Worm (Caenorhabditis elegans) whole organism, L4 larva: Measurements from ENCODE around the gene F11C7.6.

Experiments used
- F37D6.2 ChIP-seq: sonication (generic microtip); optimal IDR thresholded peaks from 2 replicates; lab custom pipeline; 2016; ENCODE audit warnings: mild to moderate bottlenecking, missing genetic modification characterization, missing compliant biosample characterization
- Y105C5A.15 ChIP-seq: fragments of 200-800 bp; sonication (Bioruptor generic); IDR thresholded peaks from 2 replicates; pipeline ENCODE4 v1.3.6; 2022; ENCODE audit warnings: missing genetic modification characterization, missing compliant biosample characterization
- Y48G9A.11 ChIP-seq: fragments of 200-800 bp; sonication (Bioruptor generic); IDR thresholded peaks from 2 replicates; pipeline ENCODE4 v1.3.6; 2022; ENCODE audit warnings: missing genetic modification reagents, missing genetic modification characterization, missing compliant biosample characterization
- ZK546.5 ChIP-seq, 2 experiments: sonication (generic microtip); optimal IDR thresholded peaks; 2 replicates each; lab custom pipeline; 2017; ENCODE audit warnings: missing biosample characterization in 2 of 2, missing genetic modification characterization in 2 of 2
- aha-1 ChIP-seq: fragments of 150-350 bp; peaks from one replicate; lab custom pipeline; 2014; ENCODE audit warnings: missing biosample characterization, missing genetic modification characterization
- ama-1 ChIP-seq: fragments of 150-350 bp; optimal IDR thresholded peaks from 2 replicates; lab custom pipeline; 2014; ENCODE audit warnings: inconsistent platforms, mixed read lengths
- ceh-28 ChIP-seq: fragments of 150-350 bp; optimal IDR thresholded peaks from 2 replicates; lab custom pipeline; 2014; ENCODE audit warnings: missing biosample characterization, missing genetic modification reagents, missing genetic modification characterization
- ces-1 ChIP-seq: fragments of 150-350 bp; sonication (generic microtip); optimal IDR thresholded peaks from 4 replicates; lab custom pipeline; 2014; ENCODE audit warnings: missing biosample characterization, missing genetic modification reagents, missing genetic modification characterization
- cey-2 ChIP-seq: sonication (generic microtip); optimal IDR thresholded peaks from 3 replicates; lab custom pipeline; 2017; ENCODE audit warnings: missing genetic modification characterization, mild to moderate bottlenecking, missing compliant biosample characterization, antibody characterized with exemption, borderline replicate concordance; ENCODE audit not compliant: insufficient read depth
- daf-12 ChIP-seq: fragments of 150-350 bp; optimal IDR thresholded peaks from 2 replicates; lab custom pipeline; 2014; ENCODE audit warnings: missing biosample characterization, missing genetic modification reagents, missing genetic modification characterization
- daf-16 ChIP-seq, 3 experiments: sonication (generic microtip); optimal IDR thresholded peaks; 2 replicates each; lab custom pipeline; 2016 to 2017; ENCODE audit warnings: missing genetic modification characterization in 3 of 3, missing genetic modification reagents in 3 of 3, mild to moderate bottlenecking in 2 of 3, missing compliant biosample characterization in 2 of 3, missing biosample characterization in 1 of 3, moderate library complexity in 1 of 3
- daf-8 ChIP-seq: fragments of 200-800 bp; sonication (Bioruptor generic); IDR thresholded peaks from 2 replicates; pipeline ENCODE4 v1.3.6; 2022; ENCODE audit warnings: missing genetic modification characterization, missing compliant biosample characterization
- dmd-6 ChIP-seq: fragments of 200-800 bp; sonication (Bioruptor generic); IDR thresholded peaks from 2 replicates; pipeline ENCODE4 v1.3.6; 2022; ENCODE audit warnings: missing genetic modification reagents, missing genetic modification characterization, missing compliant biosample characterization
- dmd-9 ChIP-seq: fragments of 200-800 bp; sonication (Bioruptor generic); IDR thresholded peaks from 2 replicates; pipeline ENCODE4 v1.3.6; 2022; ENCODE audit warnings: missing genetic modification reagents, missing genetic modification characterization, missing compliant biosample characterization
- dve-1 ChIP-seq: sonication (generic microtip); optimal IDR thresholded peaks from 2 replicates; lab custom pipeline; 2017; ENCODE audit warnings: antibody characterized with exemption, mild to moderate bottlenecking, missing genetic modification characterization, missing compliant biosample characterization; ENCODE audit not compliant: insufficient read depth
- egl-43 ChIP-seq: fragments of 200-800 bp; sonication (Bioruptor generic); IDR thresholded peaks from 2 replicates; pipeline ENCODE4 v1.3.6; 2022; ENCODE audit warnings: missing genetic modification reagents, missing genetic modification characterization, missing compliant biosample characterization
- fkh-10 ChIP-seq: fragments of 150-350 bp; optimal IDR thresholded peaks from 2 replicates; lab custom pipeline; 2014; ENCODE audit warnings: missing biosample characterization, missing genetic modification reagents, missing genetic modification characterization
- hlh-11 ChIP-seq: fragments of 200-800 bp; sonication (Bioruptor generic); optimal IDR thresholded peaks from 2 replicates; lab custom pipeline; 2018; ENCODE audit warnings: mild to moderate bottlenecking, missing genetic modification characterization, missing compliant biosample characterization
- hlh-30 ChIP-seq: sonication (generic microtip); optimal IDR thresholded peaks from 2 replicates; lab custom pipeline; 2017; ENCODE audit warnings: antibody characterized with exemption, mild to moderate bottlenecking, missing genetic modification characterization, missing compliant biosample characterization; ENCODE audit not compliant: insufficient read depth
- jun-1 ChIP-seq: fragments of 150-350 bp; optimal IDR thresholded peaks from 2 replicates; lab custom pipeline; 2014; ENCODE audit warnings: missing biosample characterization, missing genetic modification reagents, missing genetic modification characterization
- lin-13 ChIP-seq: fragments of 150-350 bp; optimal IDR thresholded peaks from 2 replicates; lab custom pipeline; 2014; ENCODE audit warnings: missing biosample characterization, missing genetic modification reagents, missing genetic modification characterization
- lin-38 ChIP-seq: fragments of 200-800 bp; sonication (Bioruptor generic); IDR thresholded peaks from 2 replicates; pipeline ENCODE4 v1.3.6; 2022; ENCODE audit warnings: missing genetic modification reagents, missing genetic modification characterization, missing compliant biosample characterization
- lin-39 ChIP-seq: fragments of 150-350 bp; optimal IDR thresholded peaks from 2 replicates; lab custom pipeline; 2014; ENCODE audit warnings: missing biosample characterization, missing genetic modification reagents, missing genetic modification characterization
- madf-5 ChIP-seq, 2 experiments: fragments of 200-800 bp; sonication (Bioruptor generic); IDR thresholded peaks; 2 replicates each; pipeline ENCODE4 v1.3.6; 2022; ENCODE audit warnings: missing compliant biosample characterization in 2 of 2, missing genetic modification characterization in 2 of 2
- mes-2 ChIP-seq: sonication (generic microtip); optimal IDR thresholded peaks from 2 replicates; lab custom pipeline; 2016; ENCODE audit warnings: missing genotype, mild to moderate bottlenecking, missing genetic modification characterization, missing compliant biosample characterization; ENCODE audit not compliant: poor library complexity, severe bottlenecking
- nhr-111 ChIP-seq: fragments of 200-800 bp; sonication (Bioruptor generic); optimal IDR thresholded peaks from 2 replicates; lab custom pipeline; 2018; ENCODE audit warnings: mild to moderate bottlenecking, missing genetic modification characterization, missing compliant biosample characterization
- nhr-25 ChIP-seq: sonication (generic microtip); optimal IDR thresholded peaks from 2 replicates; lab custom pipeline; 2017; ENCODE audit warnings: missing genetic modification characterization, mild to moderate bottlenecking, missing compliant biosample characterization, antibody characterized with exemption, moderate library complexity, borderline replicate concordance; ENCODE audit not compliant: insufficient read depth
- nhr-28 ChIP-seq: fragments of 150-350 bp; optimal IDR thresholded peaks from 2 replicates; lab custom pipeline; 2014; ENCODE audit warnings: missing biosample characterization, missing genetic modification characterization
- pha-4 ChIP-seq, 2 experiments: fragments of 150-350 bp in 1 of 2; fragments of 200-800 bp in 1 of 2; sonication (Bioruptor generic) in 1 of 2; IDR thresholded peaks in 1 of 2; optimal IDR thresholded peaks in 1 of 2; 2 replicates each; pipeline versions ENCODE4 v1.3.6 to Lab custom; 2014 to 2022; ENCODE audit warnings: missing genetic modification characterization in 2 of 2, missing genetic modification reagents in 2 of 2, missing biosample characterization in 1 of 2, missing compliant biosample characterization in 1 of 2
- php-3 ChIP-seq: fragments of 200-800 bp; sonication (Bioruptor generic); IDR thresholded peaks from 2 replicates; pipeline ENCODE4 v1.3.6; 2022; ENCODE audit warnings: missing genetic modification reagents, missing genetic modification characterization, missing compliant biosample characterization
- snpc-4 ChIP-seq: fragments of 150-350 bp; optimal IDR thresholded peaks from 2 replicates; lab custom pipeline; 2014; ENCODE audit warnings: missing biosample characterization, missing genetic modification characterization
- spr-3 ChIP-seq: fragments of 200-800 bp; sonication (Bioruptor generic); optimal IDR thresholded peaks from 2 replicates; lab custom pipeline; 2018; ENCODE audit warnings: mild to moderate bottlenecking, missing genetic modification characterization, missing compliant biosample characterization
- unc-130 ChIP-seq: sonication (generic microtip); optimal IDR thresholded peaks from 2 replicates; lab custom pipeline; 2016; ENCODE audit warnings: missing genetic modification reagents, missing genetic modification characterization, missing compliant biosample characterization
- unc-39 ChIP-seq: sonication (generic microtip); optimal IDR thresholded peaks from 2 replicates; lab custom pipeline; 2017; ENCODE audit warnings: missing biosample characterization, missing genetic modification characterization
- unc-62 ChIP-seq, 3 experiments: fragments of 150-350 bp in 1 of 3; sonication (generic microtip); optimal IDR thresholded peaks in 2 of 3; peaks in 1 of 3; 1 replicate in 1 of 3; 2 replicates in 2 of 3; lab custom pipeline; 2014 to 2017; ENCODE audit warnings: missing biosample characterization in 3 of 3, missing genetic modification characterization in 3 of 3, missing genetic modification reagents in 3 of 3, missing genotype in 1 of 3
- zfp-2 ChIP-seq: sonication (generic microtip); optimal IDR thresholded peaks from 2 replicates; lab custom pipeline; 2016; ENCODE audit warnings: mild to moderate bottlenecking, missing genetic modification characterization, missing compliant biosample characterization
- ztf-7 ChIP-seq: fragments of 150-350 bp; optimal IDR thresholded peaks from 2 replicates; lab custom pipeline; 2014; ENCODE audit warnings: missing biosample characterization, missing genetic modification characterization

Gene F11C7.6

DNA sequence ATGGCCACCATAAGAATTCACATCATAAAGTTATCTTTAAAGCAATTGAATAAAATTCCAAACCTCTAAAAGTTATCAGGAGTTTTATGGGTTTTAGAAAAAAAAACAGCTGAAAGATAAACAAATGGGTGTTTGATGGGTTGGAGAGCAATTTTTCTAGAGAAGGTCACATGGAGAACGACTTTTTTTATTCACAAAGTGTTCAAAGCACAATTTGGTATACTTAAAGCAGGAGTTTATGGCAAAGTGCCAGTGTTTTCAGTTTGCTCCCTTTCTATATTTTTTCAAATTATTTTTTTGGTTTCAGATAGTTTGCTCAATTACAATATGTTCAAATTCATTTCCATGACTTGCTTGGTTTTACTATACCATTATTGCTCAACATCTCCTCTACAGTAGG, at the start of gene F11C7.6:
TSS of gene F11C7.6 (plus strand) at position 301 of the 400 bp plus-strand sequence.
- TF ChIP-seq unc-62 (GFP tag; optimal IDR thresholded peaks at IDR 0.05 in 1 of 2; lab: Kevin White, UChicago) (peak in 1 of 2 experiments; percentile 49), unc-62 (tag; optimal IDR thresholded peaks at IDR 0.05; lab: Kevin White, UChicago) (no peak), ama-1 (no peak), ztf-7 (tag; lab: Kevin White, UChicago) (no peak), dve-1 (tag; lab: Kevin White, UChicago) (peak; percentile 36), php-3 (peak; percentile 42; the same call in 1 of the 2 replicates)
- TF ChIP-seq, all 104 proteins: peak for 3

DNA sequence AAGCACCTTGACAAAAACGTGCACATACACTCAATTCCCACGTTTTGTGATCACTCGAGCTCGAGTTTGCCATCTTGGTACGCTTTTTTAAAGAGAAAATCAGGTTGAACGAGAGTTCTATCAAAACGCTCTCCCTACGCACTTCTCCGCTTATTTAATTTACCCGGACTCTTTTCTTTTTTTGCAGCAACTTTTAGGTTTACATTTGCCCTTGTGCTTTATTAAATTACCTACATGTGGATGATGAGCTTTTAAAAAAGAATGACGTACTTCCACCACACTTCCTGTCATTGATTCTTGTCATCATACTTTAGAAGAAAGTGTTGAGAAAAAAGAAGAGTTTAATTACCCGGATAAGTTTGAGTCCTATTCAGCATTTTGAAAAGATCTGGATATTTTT, 49.3 kb upstream of the F11C7.6 start:
- peak; percentile 19 for TF ChIP-seq aha-1
- TF ChIP-seq ces-1 (GFP tag; lab: Kevin White, UChicago), result peak; percentile 78
- no peak for TF ChIP-seq hlh-11
- TF ChIP-seq fkh-10, result peak; percentile 48
- TF ChIP-seq cey-2, result no peak

DNA sequence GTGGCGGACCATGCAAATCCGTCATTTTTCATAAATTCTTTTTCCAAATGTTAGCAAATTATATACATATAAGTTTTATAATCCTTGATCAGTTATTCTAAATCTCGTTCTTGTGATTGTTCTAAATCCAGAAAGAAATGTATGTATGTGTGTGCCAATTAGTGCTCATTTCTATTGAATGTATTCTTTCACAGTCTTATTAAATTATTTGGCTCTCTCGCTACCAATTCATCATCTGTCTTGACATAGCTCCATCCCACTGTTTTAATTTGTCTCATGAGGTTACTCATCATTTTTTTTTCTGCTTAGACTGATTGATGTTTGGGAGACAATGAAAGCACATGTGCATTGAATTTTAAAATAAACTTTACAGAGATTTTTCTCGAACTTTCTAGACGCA, 45.9 kb upstream of the F11C7.6 start:
- no peak for TF ChIP-seq lin-13
- no peak for TF ChIP-seq ZK546.5 (tag; optimal IDR thresholded peaks at IDR 0.05; lab: Kevin White, UChicago)
- no peak for TF ChIP-seq ama-1
- TF ChIP-seq unc-39, result no peak
- no peak for TF ChIP-seq unc-130 (GFP tag; lab: Kevin White, UChicago)
- no peak for TF ChIP-seq lin-39 (tag; lab: Kevin White, UChicago)
- no peak for TF ChIP-seq daf-16 (GFP tag; optimal IDR thresholded peaks at IDR 0.05; lab: Kevin White, UChicago)
- no peak for TF ChIP-seq daf-16 (tag; optimal IDR thresholded peaks at IDR 0.05; lab: Kevin White, UChicago)
- no peak for TF ChIP-seq snpc-4 (tag; lab: Kevin White, UChicago)
- no peak for TF ChIP-seq nhr-28
- TF ChIP-seq Y105C5A.15 (GFP tag; lab: Robert Waterston, UW), result no peak
- no peak for TF ChIP-seq zfp-2 (tag; lab: Kevin White, UChicago)
- TF ChIP-seq, all 104 proteins: peak for 0

DNA sequence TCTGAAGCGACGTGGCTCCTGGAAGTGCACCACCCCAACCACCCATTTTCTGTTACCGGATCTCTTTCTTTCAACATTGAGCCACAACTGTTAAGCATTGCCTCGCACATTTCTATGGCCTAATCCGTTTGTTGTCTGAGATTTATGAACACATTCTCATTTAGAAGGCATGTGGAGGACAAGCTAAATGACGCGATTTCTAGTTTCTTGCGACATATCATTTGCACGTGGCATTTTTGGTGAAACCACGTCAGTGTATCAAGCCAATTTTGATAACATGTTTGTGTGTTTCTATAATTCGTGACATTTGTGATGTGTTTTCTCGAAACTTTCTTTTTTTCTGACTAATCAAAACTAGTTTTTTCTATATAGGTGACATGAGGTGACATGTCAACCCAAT, 44.6 kb upstream of the F11C7.6 start:
- TF ChIP-seq dmd-9 (GFP tag; lab: Robert Waterston, UW) (no peak), spr-3 (GFP tag; lab: Kevin White, UChicago) (no peak), madf-5 (GFP tag; IDR thresholded peaks at IDR 0.05; lab: Robert Waterston, UW) (no peak), mes-2 (tag; lab: Kevin White, UChicago) (no peak), fkh-10 (no peak), jun-1 (tag; lab: Kevin White, UChicago) (no peak), lin-38 (GFP tag; lab: Robert Waterston, UW) (no peak), dmd-6 (no peak), lin-39 (tag; lab: Kevin White, UChicago) (no peak), daf-12 (no peak), nhr-25 (tag; lab: Kevin White, UChicago) (no peak), ceh-28 (no peak), Y48G9A.11 (GFP tag; lab: Robert Waterston, UW) (no peak), ama-1 (no peak), nhr-111 (GFP tag; lab: Kevin White, UChicago) (no peak), hlh-30 (tag; lab: Kevin White, UChicago) (no peak), F37D6.2 (no peak)

DNA sequence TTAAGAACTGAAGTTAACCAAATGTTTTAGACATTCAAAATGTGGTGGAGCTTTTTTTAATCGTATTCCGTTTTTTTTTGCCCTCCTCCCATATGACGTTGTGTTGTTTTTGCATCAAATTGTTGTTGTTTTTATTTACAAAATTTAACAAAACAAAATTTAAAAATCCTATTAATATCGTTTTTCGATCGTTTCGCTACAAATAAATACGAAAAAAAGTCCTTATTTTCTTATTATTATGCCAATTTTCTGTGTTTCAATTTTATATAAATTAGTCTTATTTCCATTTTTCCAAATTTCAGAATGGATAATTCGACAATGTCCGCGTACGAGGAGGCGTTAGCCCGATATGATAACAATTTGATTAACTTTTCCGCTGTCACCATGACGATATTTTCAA, 41.9 kb upstream of the F11C7.6 start, which contains the start of gene npr-36:
TSS of gene npr-36 (plus strand) at position 301 of the 400 bp plus-strand sequence.
- TF ChIP-seq unc-62 (GFP tag; optimal IDR thresholded peaks at IDR 0.05 in 1 of 2; lab: Kevin White, UChicago) (peak in 1 of 2 experiments; percentile 77), unc-62 (tag; optimal IDR thresholded peaks at IDR 0.05; lab: Kevin White, UChicago) (no peak), hlh-11 (no peak), pha-4 (GFP tag; IDR thresholded peaks at IDR 0.05; lab: Robert Waterston, UW) (no peak), pha-4 (tag; optimal IDR thresholded peaks at IDR 0.05; lab: Kevin White, UChicago) (no peak), ceh-28 (no peak), daf-8 (GFP tag; lab: Robert Waterston, UW) (no peak), egl-43 (GFP tag; lab: Robert Waterston, UW) (no peak)
